Worm (Caenorhabditis elegans) whole organism, L4 larva: ENCODE data around the gene ain-1.
A peak's percentile ranks its signal among the peaks of the same experiment; 100 is the strongest.

Experiments used
- D1046.2 ChIP-seq: fragments of 200-800 bp; sonication (Bioruptor generic); IDR thresholded peaks from 2 replicates; pipeline ENCODE4 v1.3.6; 2022; ENCODE audit warnings: missing genetic modification characterization, missing compliant biosample characterization
- F37D6.2 ChIP-seq: sonication (generic microtip); optimal IDR thresholded peaks from 2 replicates; lab custom pipeline; 2016; ENCODE audit warnings: mild to moderate bottlenecking, missing genetic modification characterization, missing compliant biosample characterization
- ZK546.5 ChIP-seq, 2 experiments: sonication (generic microtip); optimal IDR thresholded peaks; 2 replicates each; lab custom pipeline; 2017; ENCODE audit warnings: missing biosample characterization in 2 of 2, missing genetic modification characterization in 2 of 2
- aha-1 ChIP-seq: fragments of 150-350 bp; peaks from one replicate; lab custom pipeline; 2014; ENCODE audit warnings: missing biosample characterization, missing genetic modification characterization
- arid-1 ChIP-seq: fragments of 200-800 bp; sonication (Bioruptor generic); conservative IDR thresholded peaks from 2 replicates; pipeline ENCODE4 v1.3.6; 2022; ENCODE audit warnings: missing genetic modification reagents, missing genetic modification characterization, missing compliant biosample characterization
- ceh-82 ChIP-seq: sonication (generic microtip); optimal IDR thresholded peaks from 2 replicates; lab custom pipeline; 2017; ENCODE audit warnings: missing biosample characterization, missing genetic modification characterization
- ces-1 ChIP-seq: fragments of 150-350 bp; sonication (generic microtip); optimal IDR thresholded peaks from 4 replicates; lab custom pipeline; 2014; ENCODE audit warnings: missing biosample characterization, missing genetic modification reagents, missing genetic modification characterization
- daf-12 ChIP-seq: fragments of 150-350 bp; optimal IDR thresholded peaks from 2 replicates; lab custom pipeline; 2014; ENCODE audit warnings: missing biosample characterization, missing genetic modification reagents, missing genetic modification characterization
- daf-19 ChIP-seq: fragments of 200-800 bp; sonication (Bioruptor generic); conservative IDR thresholded peaks from 2 replicates; pipeline ENCODE4 v1.3.6; 2022; ENCODE audit warnings: missing genetic modification characterization, missing compliant biosample characterization
- hlh-11 ChIP-seq: fragments of 200-800 bp; sonication (Bioruptor generic); optimal IDR thresholded peaks from 2 replicates; lab custom pipeline; 2018; ENCODE audit warnings: mild to moderate bottlenecking, missing genetic modification characterization, missing compliant biosample characterization
- lin-13 ChIP-seq: fragments of 150-350 bp; optimal IDR thresholded peaks from 2 replicates; lab custom pipeline; 2014; ENCODE audit warnings: missing biosample characterization, missing genetic modification reagents, missing genetic modification characterization
- lsy-2 ChIP-seq, 2 experiments: fragments of 150-350 bp in 1 of 2; sonication (generic microtip) in 1 of 2; optimal IDR thresholded peaks; 2 replicates each; lab custom pipeline; 2014 to 2017; ENCODE audit warnings: missing biosample characterization in 2 of 2, missing genetic modification characterization in 2 of 2
- madf-9 ChIP-seq: fragments of 200-800 bp; sonication (Bioruptor generic); conservative IDR thresholded peaks from 2 replicates; pipeline ENCODE4 v1.3.6; 2022; ENCODE audit warnings: missing genetic modification reagents, missing genetic modification characterization, missing compliant biosample characterization
- mdl-1 ChIP-seq, 2 experiments: fragments of 150-350 bp in 1 of 2; sonication (generic microtip) in 1 of 2; optimal IDR thresholded peaks; 2 replicates each; lab custom pipeline; 2014 to 2017; ENCODE audit warnings: missing biosample characterization in 2 of 2, missing genetic modification characterization in 2 of 2
- mxl-3 ChIP-seq: fragments of 200-800 bp; sonication (Bioruptor generic); optimal IDR thresholded peaks from 2 replicates; lab custom pipeline; 2018; ENCODE audit warnings: mild to moderate bottlenecking, missing genetic modification characterization, missing compliant biosample characterization
- nhr-111 ChIP-seq: fragments of 200-800 bp; sonication (Bioruptor generic); optimal IDR thresholded peaks from 2 replicates; lab custom pipeline; 2018; ENCODE audit warnings: mild to moderate bottlenecking, missing genetic modification characterization, missing compliant biosample characterization
- nhr-28 ChIP-seq: fragments of 150-350 bp; optimal IDR thresholded peaks from 2 replicates; lab custom pipeline; 2014; ENCODE audit warnings: missing biosample characterization, missing genetic modification characterization
- nhr-42 ChIP-seq: fragments of 200-800 bp; sonication (Bioruptor generic); IDR thresholded peaks from 2 replicates; pipeline ENCODE4 v1.3.6; 2022; ENCODE audit warnings: missing genetic modification characterization, missing compliant biosample characterization
- nhr-48 ChIP-seq: sonication (generic microtip); optimal IDR thresholded peaks from 2 replicates; lab custom pipeline; 2016; ENCODE audit warnings: mild to moderate bottlenecking, missing genetic modification characterization, missing compliant biosample characterization
- php-3 ChIP-seq: fragments of 200-800 bp; sonication (Bioruptor generic); IDR thresholded peaks from 2 replicates; pipeline ENCODE4 v1.3.6; 2022; ENCODE audit warnings: missing genetic modification reagents, missing genetic modification characterization, missing compliant biosample characterization
- set-16 ChIP-seq: fragments of 200-800 bp; sonication (Bioruptor generic); IDR thresholded peaks from 2 replicates; pipeline ENCODE4 v1.3.6; 2022; ENCODE audit warnings: missing genetic modification reagents, missing genetic modification characterization, missing compliant biosample characterization
- spr-1 ChIP-seq: sonication (generic microtip); optimal IDR thresholded peaks from 2 replicates; lab custom pipeline; 2016; ENCODE audit warnings: mild to moderate bottlenecking, missing genetic modification characterization, missing compliant biosample characterization
- tra-1 ChIP-seq: fragments of 200-800 bp; sonication (Bioruptor generic); IDR thresholded peaks from 2 replicates; pipeline ENCODE4 v1.3.6; 2022; ENCODE audit warnings: missing genetic modification reagents, missing genetic modification characterization, missing compliant biosample characterization
- unc-130 ChIP-seq: sonication (generic microtip); optimal IDR thresholded peaks from 2 replicates; lab custom pipeline; 2016; ENCODE audit warnings: missing genetic modification reagents, missing genetic modification characterization, missing compliant biosample characterization
- unc-39 ChIP-seq: sonication (generic microtip); optimal IDR thresholded peaks from 2 replicates; lab custom pipeline; 2017; ENCODE audit warnings: missing biosample characterization, missing genetic modification characterization
- unc-62 ChIP-seq, 3 experiments: fragments of 150-350 bp in 1 of 3; sonication (generic microtip); optimal IDR thresholded peaks in 2 of 3; peaks in 1 of 3; 1 replicate in 1 of 3; 2 replicates in 2 of 3; lab custom pipeline; 2014 to 2017; ENCODE audit warnings: missing biosample characterization in 3 of 3, missing genetic modification characterization in 3 of 3, missing genetic modification reagents in 3 of 3, missing genotype in 1 of 3
- vab-7 ChIP-seq: fragments of 200-800 bp; sonication (Bioruptor generic); IDR thresholded peaks from 2 replicates; pipeline ENCODE4 v1.3.6; 2022; ENCODE audit warnings: missing genetic modification reagents, missing genetic modification characterization, missing compliant biosample characterization
- ztf-11 ChIP-seq: fragments of 150-350 bp; optimal IDR thresholded peaks from 2 replicates; lab custom pipeline; 2014; ENCODE audit warnings: missing biosample characterization, missing genetic modification characterization
- ztf-7 ChIP-seq: fragments of 150-350 bp; optimal IDR thresholded peaks from 2 replicates; lab custom pipeline; 2014; ENCODE audit warnings: missing biosample characterization, missing genetic modification characterization

Gene ain-1

DNA sequence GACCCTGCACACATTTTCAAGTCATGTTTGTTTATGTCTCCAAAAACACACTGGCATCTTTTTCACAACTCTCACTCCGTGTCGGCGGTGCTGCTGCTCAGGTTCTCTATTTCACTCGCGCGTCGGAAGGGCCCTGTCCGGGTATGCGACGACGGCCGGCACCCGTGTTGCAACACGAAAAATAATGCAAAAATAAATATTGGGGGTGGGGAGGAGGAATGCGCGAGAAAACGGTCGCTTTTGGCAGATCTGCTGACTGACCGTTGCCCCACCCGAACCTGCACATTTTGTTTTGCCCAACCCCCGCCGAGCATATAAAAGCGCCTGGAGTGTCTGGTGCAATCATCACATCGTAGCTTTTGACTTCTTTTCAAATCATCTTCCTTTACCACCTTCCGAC, 8.2 kb downstream of the ain-1 start, which contains the start of gene cpg-19:
TSS of gene cpg-19 (plus strand) at position 341 of the 400 bp plus-strand sequence.
- TF ChIP-seq ces-1 (GFP tag; lab: Kevin White, UChicago) = no peak
- no peak for TF ChIP-seq lsy-2 (tag; optimal IDR thresholded peaks at IDR 0.05; lab: Kevin White, UChicago)
- TF ChIP-seq ZK546.5 (tag; optimal IDR thresholded peaks at IDR 0.05; lab: Kevin White, UChicago) = no peak
- no peak for TF ChIP-seq ceh-82 (tag; lab: Kevin White, UChicago)
- TF ChIP-seq nhr-42 (GFP tag; lab: Robert Waterston, UW) = 0 out of 2 replicates have a peak, but pooled peaks have one; percentile 14
- TF ChIP-seq spr-1 (tag; lab: Kevin White, UChicago) = no peak
- no peak for TF ChIP-seq lin-13 (GFP tag; lab: Kevin White, UChicago)
- peak; percentile 60 for TF ChIP-seq set-16 (GFP tag; lab: Robert Waterston, UW)
- TF ChIP-seq, all 104 proteins: peak for 2

DNA sequence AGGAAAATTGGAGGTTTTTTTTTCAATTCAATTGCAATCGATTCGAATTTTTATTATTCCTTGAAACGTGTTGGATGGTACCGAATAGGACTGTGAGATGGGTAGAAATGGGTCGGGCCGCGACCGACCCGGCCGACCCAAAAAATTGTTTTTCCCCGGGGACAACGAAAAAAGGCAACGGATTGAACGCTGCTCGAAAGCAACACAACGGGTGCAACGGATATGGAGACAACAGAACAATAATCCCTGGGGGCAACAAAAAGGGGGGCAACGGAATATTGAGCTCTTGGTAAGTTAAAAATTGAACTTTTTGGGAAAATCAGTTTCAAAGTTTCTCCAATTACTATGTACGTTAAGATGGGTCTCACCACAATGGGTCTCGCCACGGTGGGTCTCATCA, 10.0 kb downstream of the ain-1 start:
- peak; percentile 16 for TF ChIP-seq aha-1 (tag; lab: Kevin White, UChicago)
- TF ChIP-seq unc-39 (tag; lab: Kevin White, UChicago) = no peak
- TF ChIP-seq unc-62 (GFP tag; optimal IDR thresholded peaks at IDR 0.05 in 1 of 2; lab: Kevin White, UChicago) = peak in 1 of 2 experiments; percentile 64
- TF ChIP-seq unc-62 (tag; optimal IDR thresholded peaks at IDR 0.05; lab: Kevin White, UChicago) = no peak
- TF ChIP-seq mdl-1 (tag; optimal IDR thresholded peaks at IDR 0.05; lab: Kevin White, UChicago) = no peak

DNA sequence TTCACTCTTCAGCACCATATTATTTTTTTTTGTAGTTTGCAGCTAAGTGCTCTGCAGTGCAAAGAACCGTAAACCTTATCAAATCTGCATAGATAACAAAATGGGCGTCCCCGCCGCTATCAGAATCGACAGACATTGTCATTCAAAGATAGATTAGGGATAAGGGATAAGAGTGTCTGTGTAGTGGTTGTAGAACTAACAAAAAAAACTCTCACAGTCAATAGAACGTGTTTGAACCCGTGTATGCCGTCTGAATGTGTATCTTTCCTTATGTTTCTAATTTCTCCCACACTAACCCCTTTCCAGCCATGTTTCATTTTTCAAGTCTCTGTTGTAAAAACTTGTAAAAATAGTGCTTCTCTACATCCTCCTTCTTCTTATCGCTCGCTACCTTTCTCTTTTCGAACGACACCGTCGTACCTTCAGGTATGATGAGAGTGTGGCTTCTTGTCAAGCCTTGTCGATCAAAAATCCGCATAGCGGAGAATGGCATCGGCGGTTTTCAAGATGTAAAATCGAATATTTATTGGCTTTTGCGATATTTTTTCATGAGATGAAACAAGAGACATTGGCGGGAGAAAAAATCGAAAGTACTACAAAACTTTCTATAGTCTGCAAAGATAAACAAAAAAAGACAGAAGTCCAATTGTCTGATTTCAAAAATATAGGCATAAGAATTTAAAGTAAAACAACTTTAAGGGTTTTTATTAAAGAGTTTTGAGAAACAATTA, 12.0 kb downstream of the ain-1 start:
- TF ChIP-seq vab-7 (GFP tag; lab: Robert Waterston, UW) (no peak), nhr-48 (peak; percentile 34), ztf-11 (tag; lab: Kevin White, UChicago) (no peak), D1046.2 (GFP tag; lab: Robert Waterston, UW) (no peak), unc-62 (GFP tag; optimal IDR thresholded peaks at IDR 0.05 in 1 of 2; lab: Kevin White, UChicago) (peak in 1 of 2 experiments; percentile 69), unc-62 (tag; optimal IDR thresholded peaks at IDR 0.05; lab: Kevin White, UChicago) (no peak), ztf-7 (tag; lab: Kevin White, UChicago) (no peak), aha-1 (tag; lab: Kevin White, UChicago) (peak; percentile 70), F37D6.2 (tag; lab: Kevin White, UChicago) (no peak), php-3 (GFP tag; lab: Robert Waterston, UW) (no peak), nhr-28 (tag; lab: Kevin White, UChicago) (peak; percentile 5), mxl-3 (GFP tag; lab: Kevin White, UChicago) (peak; percentile 62)

DNA sequence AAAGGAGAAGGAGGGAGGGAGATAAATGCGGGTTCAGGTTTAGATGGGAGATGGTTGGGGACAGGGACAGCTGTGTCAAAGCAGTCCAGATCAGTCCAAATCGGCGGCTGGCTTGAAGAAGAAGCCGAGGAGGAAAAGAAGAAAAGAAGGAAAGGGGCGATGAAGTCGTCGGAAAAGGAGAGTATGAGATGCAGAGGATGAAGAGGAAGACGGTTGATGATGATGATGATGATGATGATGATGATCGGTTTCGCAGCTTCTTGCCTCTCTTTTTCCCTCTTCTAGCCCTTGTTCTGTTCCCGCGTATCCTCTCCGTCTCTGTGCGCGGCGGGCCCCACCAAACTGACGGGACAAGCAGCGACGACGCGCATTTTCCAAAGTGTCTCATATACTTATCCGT, 13.6 kb downstream of the ain-1 start:
- TF ChIP-seq arid-1 = no peak
- TF ChIP-seq mxl-3 (GFP tag; lab: Kevin White, UChicago) = peak; percentile 50
- no peak for TF ChIP-seq daf-19
- peak; percentile 62 for TF ChIP-seq set-16 (GFP tag; lab: Robert Waterston, UW)
- no peak for TF ChIP-seq daf-12 (tag; lab: Kevin White, UChicago)
- TF ChIP-seq madf-9 (GFP tag; lab: Robert Waterston, UW) = no peak
- TF ChIP-seq unc-130 (GFP tag; lab: Kevin White, UChicago) = no peak
- no peak for TF ChIP-seq tra-1 (GFP tag; lab: Robert Waterston, UW)
- TF ChIP-seq hlh-11 (tag; lab: Kevin White, UChicago) = peak; percentile 26

DNA sequence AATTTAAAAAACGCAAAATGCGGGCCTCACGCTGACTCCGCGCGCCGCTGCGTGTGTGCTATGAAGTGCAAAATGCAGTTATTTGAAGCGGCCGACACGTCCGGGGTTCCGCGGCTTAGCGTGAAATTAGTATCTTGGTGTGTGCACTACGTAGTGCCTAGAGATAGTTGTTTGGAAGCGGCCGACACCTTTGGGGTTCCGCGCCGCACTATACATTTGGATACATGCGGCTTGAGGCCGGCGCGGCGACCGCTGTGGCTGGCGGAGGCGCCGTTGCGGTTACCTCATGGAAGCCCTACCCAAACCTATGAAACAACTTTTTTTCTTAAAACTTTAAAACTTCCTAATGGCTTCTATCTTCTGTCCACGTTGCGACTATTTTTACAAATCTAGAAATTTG, 15.9 kb downstream of the ain-1 start:
- TF ChIP-seq aha-1 (tag; lab: Kevin White, UChicago) = peak; percentile 58
- peak; percentile 60 for TF ChIP-seq set-16 (GFP tag; lab: Robert Waterston, UW)
- no peak for TF ChIP-seq nhr-111 (GFP tag; lab: Kevin White, UChicago)
- TF ChIP-seq, all 104 proteins: peak for 2
